Worm (Caenorhabditis elegans) whole organism, L4 larva: ENCODE results near the gene smvt-1.
A peak's percentile ranks its signal among the peaks of the same experiment; 100 is the strongest.

Source experiments
- F37D6.2 ChIP-seq: sonication (generic microtip); optimal IDR thresholded peaks from 2 replicates; lab custom pipeline; 2016; ENCODE audit warnings: mild to moderate bottlenecking, missing genetic modification characterization, missing compliant biosample characterization
- F44E2.7 ChIP-seq: fragments of 200-800 bp; sonication (Bioruptor generic); IDR thresholded peaks from 2 replicates; pipeline ENCODE4 v2.1.2; 2022; ENCODE audit warnings: missing genetic modification characterization, missing compliant biosample characterization
- F49E8.2 ChIP-seq: sonication (generic microtip); optimal IDR thresholded peaks from 2 replicates; lab custom pipeline; 2016; ENCODE audit warnings: missing compliant biosample characterization, mild to moderate bottlenecking, missing genetic modification characterization, borderline replicate concordance
- R02D3.7 ChIP-seq: fragments of 150-350 bp; sonication (generic microtip); optimal IDR thresholded peaks from 3 replicates; lab custom pipeline; 2014; ENCODE audit warnings: missing biosample characterization, missing genetic modification characterization
- T20F7.1 ChIP-seq: fragments of 200-800 bp; sonication (Bioruptor generic); optimal IDR thresholded peaks from 2 replicates; lab custom pipeline; 2018; ENCODE audit warnings: mild to moderate bottlenecking, missing genetic modification characterization, missing compliant biosample characterization
- Y5F2A.4 ChIP-seq: fragments of 200-800 bp; sonication (Bioruptor generic); optimal IDR thresholded peaks from 2 replicates; lab custom pipeline; 2018; ENCODE audit warnings: mild to moderate bottlenecking, missing genetic modification characterization, missing compliant biosample characterization
- Y75B8A.6 ChIP-seq: fragments of 200-800 bp; sonication (Bioruptor generic); IDR thresholded peaks from 2 replicates; pipeline ENCODE4 v1.3.6; 2022; ENCODE audit warnings: missing genetic modification reagents, missing genetic modification characterization, missing compliant biosample characterization
- ZK546.5 ChIP-seq, 2 experiments: sonication (generic microtip); optimal IDR thresholded peaks; 2 replicates each; lab custom pipeline; 2017; ENCODE audit warnings: missing biosample characterization in 2 of 2, missing genetic modification characterization in 2 of 2
- aha-1 ChIP-seq: fragments of 150-350 bp; peaks from one replicate; lab custom pipeline; 2014; ENCODE audit warnings: missing biosample characterization, missing genetic modification characterization
- aly-2 ChIP-seq: sonication (generic microtip); optimal IDR thresholded peaks from 2 replicates; lab custom pipeline; 2018; ENCODE audit warnings: missing biosample characterization, missing genetic modification characterization
- ama-1 ChIP-seq: fragments of 150-350 bp; optimal IDR thresholded peaks from 2 replicates; lab custom pipeline; 2014; ENCODE audit warnings: inconsistent platforms, mixed read lengths
- ceh-20 ChIP-seq: fragments of 200-800 bp; sonication (Bioruptor generic); IDR thresholded peaks from 2 replicates; pipeline ENCODE4 v1.3.6; 2022; ENCODE audit warnings: missing genetic modification reagents, missing genetic modification characterization, missing compliant biosample characterization
- ceh-62 ChIP-seq: sonication (generic microtip); optimal IDR thresholded peaks from 2 replicates; lab custom pipeline; 2017; ENCODE audit warnings: missing biosample characterization, missing genetic modification characterization
- cey-2 ChIP-seq: sonication (generic microtip); optimal IDR thresholded peaks from 3 replicates; lab custom pipeline; 2017; ENCODE audit warnings: missing genetic modification characterization, mild to moderate bottlenecking, missing compliant biosample characterization, antibody characterized with exemption, borderline replicate concordance; ENCODE audit not compliant: insufficient read depth
- dmd-6 ChIP-seq: fragments of 200-800 bp; sonication (Bioruptor generic); IDR thresholded peaks from 2 replicates; pipeline ENCODE4 v1.3.6; 2022; ENCODE audit warnings: missing genetic modification reagents, missing genetic modification characterization, missing compliant biosample characterization
- dmd-8 ChIP-seq: fragments of 200-800 bp; sonication (Bioruptor generic); IDR thresholded peaks from 2 replicates; pipeline ENCODE4 v1.3.6; 2022; ENCODE audit warnings: missing genetic modification characterization, missing compliant biosample characterization
- dmd-9 ChIP-seq: fragments of 200-800 bp; sonication (Bioruptor generic); IDR thresholded peaks from 2 replicates; pipeline ENCODE4 v1.3.6; 2022; ENCODE audit warnings: missing genetic modification reagents, missing genetic modification characterization, missing compliant biosample characterization
- dpl-1 ChIP-seq: fragments of 150-350 bp; optimal IDR thresholded peaks from 2 replicates; lab custom pipeline; 2014; ENCODE audit warnings: missing biosample characterization, missing genetic modification reagents, missing genetic modification characterization
- egl-27 ChIP-seq: sonication (generic microtip); optimal IDR thresholded peaks from 3 replicates; lab custom pipeline; 2017; ENCODE audit warnings: missing biosample characterization, missing genetic modification reagents, missing genetic modification characterization
- fkh-10 ChIP-seq: fragments of 150-350 bp; optimal IDR thresholded peaks from 2 replicates; lab custom pipeline; 2014; ENCODE audit warnings: missing biosample characterization, missing genetic modification reagents, missing genetic modification characterization
- hlh-11 ChIP-seq: fragments of 200-800 bp; sonication (Bioruptor generic); optimal IDR thresholded peaks from 2 replicates; lab custom pipeline; 2018; ENCODE audit warnings: mild to moderate bottlenecking, missing genetic modification characterization, missing compliant biosample characterization
- lin-15B ChIP-seq: fragments of 150-350 bp; sonication (generic microtip); optimal IDR thresholded peaks from 3 replicates; lab custom pipeline; 2014; ENCODE audit warnings: missing biosample characterization, missing genetic modification characterization
- lin-38 ChIP-seq: fragments of 200-800 bp; sonication (Bioruptor generic); IDR thresholded peaks from 2 replicates; pipeline ENCODE4 v1.3.6; 2022; ENCODE audit warnings: missing genetic modification reagents, missing genetic modification characterization, missing compliant biosample characterization
- lir-3 ChIP-seq: sonication (generic microtip); optimal IDR thresholded peaks from 2 replicates; lab custom pipeline; 2016; ENCODE audit warnings: mild to moderate bottlenecking, missing genetic modification characterization, missing compliant biosample characterization
- lsy-2 ChIP-seq, 2 experiments: fragments of 150-350 bp in 1 of 2; sonication (generic microtip) in 1 of 2; optimal IDR thresholded peaks; 2 replicates each; lab custom pipeline; 2014 to 2017; ENCODE audit warnings: missing biosample characterization in 2 of 2, missing genetic modification characterization in 2 of 2
- madf-5 ChIP-seq, 2 experiments: fragments of 200-800 bp; sonication (Bioruptor generic); IDR thresholded peaks; 2 replicates each; pipeline ENCODE4 v1.3.6; 2022; ENCODE audit warnings: missing compliant biosample characterization in 2 of 2, missing genetic modification characterization in 2 of 2
- madf-9 ChIP-seq: fragments of 200-800 bp; sonication (Bioruptor generic); conservative IDR thresholded peaks from 2 replicates; pipeline ENCODE4 v1.3.6; 2022; ENCODE audit warnings: missing genetic modification reagents, missing genetic modification characterization, missing compliant biosample characterization
- mdl-1 ChIP-seq, 2 experiments: fragments of 150-350 bp in 1 of 2; sonication (generic microtip) in 1 of 2; optimal IDR thresholded peaks; 2 replicates each; lab custom pipeline; 2014 to 2017; ENCODE audit warnings: missing biosample characterization in 2 of 2, missing genetic modification characterization in 2 of 2
- mdt-29 ChIP-seq: fragments of 200-800 bp; sonication (Bioruptor generic); IDR thresholded peaks from 2 replicates; pipeline ENCODE4 v1.3.6; 2022; ENCODE audit warnings: missing genetic modification reagents, missing genetic modification characterization, missing compliant biosample characterization
- mes-2 ChIP-seq: sonication (generic microtip); optimal IDR thresholded peaks from 2 replicates; lab custom pipeline; 2016; ENCODE audit warnings: missing genotype, mild to moderate bottlenecking, missing genetic modification characterization, missing compliant biosample characterization; ENCODE audit not compliant: poor library complexity, severe bottlenecking
- mxl-2 ChIP-seq: fragments of 200-800 bp; sonication (Bioruptor generic); conservative IDR thresholded peaks from 2 replicates; pipeline ENCODE4 v1.3.6; 2022; ENCODE audit warnings: missing genetic modification reagents, missing genetic modification characterization, missing compliant biosample characterization
- nhr-10 ChIP-seq: fragments of 150-350 bp; optimal IDR thresholded peaks from 2 replicates; lab custom pipeline; 2014; ENCODE audit warnings: missing biosample characterization, missing genetic modification characterization
- nhr-11 ChIP-seq: fragments of 150-350 bp; optimal IDR thresholded peaks from 2 replicates; lab custom pipeline; 2014; ENCODE audit warnings: missing biosample characterization, missing genetic modification characterization
- nhr-25 ChIP-seq: sonication (generic microtip); optimal IDR thresholded peaks from 2 replicates; lab custom pipeline; 2017; ENCODE audit warnings: missing genetic modification characterization, mild to moderate bottlenecking, missing compliant biosample characterization, antibody characterized with exemption, moderate library complexity, borderline replicate concordance; ENCODE audit not compliant: insufficient read depth
- nhr-42 ChIP-seq: fragments of 200-800 bp; sonication (Bioruptor generic); IDR thresholded peaks from 2 replicates; pipeline ENCODE4 v1.3.6; 2022; ENCODE audit warnings: missing genetic modification characterization, missing compliant biosample characterization
- nhr-48 ChIP-seq: sonication (generic microtip); optimal IDR thresholded peaks from 2 replicates; lab custom pipeline; 2016; ENCODE audit warnings: mild to moderate bottlenecking, missing genetic modification characterization, missing compliant biosample characterization
- pha-4 ChIP-seq, 2 experiments: fragments of 150-350 bp in 1 of 2; fragments of 200-800 bp in 1 of 2; sonication (Bioruptor generic) in 1 of 2; IDR thresholded peaks in 1 of 2; optimal IDR thresholded peaks in 1 of 2; 2 replicates each; pipeline versions ENCODE4 v1.3.6 to Lab custom; 2014 to 2022; ENCODE audit warnings: missing genetic modification characterization in 2 of 2, missing genetic modification reagents in 2 of 2, missing biosample characterization in 1 of 2, missing compliant biosample characterization in 1 of 2
- php-3 ChIP-seq: fragments of 200-800 bp; sonication (Bioruptor generic); IDR thresholded peaks from 2 replicates; pipeline ENCODE4 v1.3.6; 2022; ENCODE audit warnings: missing genetic modification reagents, missing genetic modification characterization, missing compliant biosample characterization
- pqm-1 ChIP-seq: sonication (generic microtip); optimal IDR thresholded peaks from 2 replicates; lab custom pipeline; 2017; ENCODE audit warnings: missing biosample characterization, missing genetic modification characterization
- saeg-2 ChIP-seq: fragments of 200-800 bp; sonication (Bioruptor generic); IDR thresholded peaks from 2 replicates; pipeline ENCODE4 v1.3.6; 2022; ENCODE audit warnings: missing genetic modification reagents, missing genetic modification characterization, missing compliant biosample characterization
- spr-1 ChIP-seq: sonication (generic microtip); optimal IDR thresholded peaks from 2 replicates; lab custom pipeline; 2016; ENCODE audit warnings: mild to moderate bottlenecking, missing genetic modification characterization, missing compliant biosample characterization
- unc-130 ChIP-seq: sonication (generic microtip); optimal IDR thresholded peaks from 2 replicates; lab custom pipeline; 2016; ENCODE audit warnings: missing genetic modification reagents, missing genetic modification characterization, missing compliant biosample characterization
- unc-62 ChIP-seq, 3 experiments: fragments of 150-350 bp in 1 of 3; sonication (generic microtip); optimal IDR thresholded peaks in 2 of 3; peaks in 1 of 3; 1 replicate in 1 of 3; 2 replicates in 2 of 3; lab custom pipeline; 2014 to 2017; ENCODE audit warnings: missing biosample characterization in 3 of 3, missing genetic modification characterization in 3 of 3, missing genetic modification reagents in 3 of 3, missing genotype in 1 of 3
- zip-2 ChIP-seq: fragments of 150-350 bp; optimal IDR thresholded peaks from 2 replicates; lab custom pipeline; 2014; ENCODE audit warnings: missing biosample characterization, missing genetic modification characterization
- ztf-11 ChIP-seq: fragments of 150-350 bp; optimal IDR thresholded peaks from 2 replicates; lab custom pipeline; 2014; ENCODE audit warnings: missing biosample characterization, missing genetic modification characterization

The smvt-1 gene

DNA sequence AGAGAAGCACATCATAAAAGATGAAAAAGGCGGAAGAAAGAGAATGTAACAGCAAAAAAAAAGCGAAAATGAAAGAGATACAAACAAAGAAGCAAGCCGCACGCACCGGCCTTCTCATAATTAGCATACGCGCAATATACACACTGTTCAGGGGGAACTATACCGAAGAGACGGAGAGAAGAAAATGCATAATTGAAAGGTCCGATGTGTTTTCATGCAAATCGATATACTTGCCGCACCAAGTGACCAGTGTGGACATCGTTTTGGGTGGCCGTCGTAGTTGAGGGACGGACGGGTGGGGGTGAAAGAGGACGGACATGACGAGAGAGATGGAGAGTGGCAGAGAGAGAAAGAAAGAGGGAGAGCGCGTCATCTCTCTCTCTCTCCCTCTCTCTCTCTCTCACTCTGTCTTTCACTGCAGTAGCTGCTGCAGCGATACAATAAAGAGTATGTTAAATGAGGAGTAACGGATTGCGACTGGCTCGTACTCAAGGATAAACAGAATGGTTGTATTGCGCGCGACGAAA is 12.5 kb downstream of the smvt-1 start (continued):
- TF ChIP-seq mdt-29 (GFP tag; lab: Robert Waterston, UW) (no peak), unc-62 (GFP tag; optimal IDR thresholded peaks at IDR 0.05 in 1 of 2; lab: Kevin White, UChicago) (peak in 1 of 2 experiments; percentile 99), unc-62 (tag; optimal IDR thresholded peaks at IDR 0.05; lab: Kevin White, UChicago) (no peak), mes-2 (tag; lab: Kevin White, UChicago) (peak; percentile 64), nhr-10 (tag; lab: Kevin White, UChicago) (no peak), lin-38 (GFP tag; lab: Robert Waterston, UW) (no peak), madf-9 (GFP tag; lab: Robert Waterston, UW) (0 out of 2 replicates have a peak, but pooled peaks have one; percentile 36), ama-1 (lab: Kevin White, UChicago) (no peak), ZK546.5 (tag; optimal IDR thresholded peaks at IDR 0.05; lab: Kevin White, UChicago) (no peak), saeg-2 (no peak), Y75B8A.6 (GFP tag; lab: Robert Waterston, UW) (no peak), nhr-25 (tag; lab: Kevin White, UChicago) (peak; percentile 79), mxl-2 (no peak), dmd-9 (GFP tag; lab: Robert Waterston, UW) (no peak), cey-2 (tag; lab: Kevin White, UChicago) (no peak), ztf-11 (tag; lab: Kevin White, UChicago) (no peak), lsy-2 (tag; optimal IDR thresholded peaks at IDR 0.05; lab: Kevin White, UChicago) (peak; percentile 72 to 78), unc-130 (GFP tag; lab: Kevin White, UChicago) (no peak), lin-15B (tag; lab: Kevin White, UChicago) (no peak), F49E8.2 (tag; lab: Kevin White, UChicago) (no peak), ceh-20 (peak; percentile 62; the same call in 1 of the 2 replicates)

DNA sequence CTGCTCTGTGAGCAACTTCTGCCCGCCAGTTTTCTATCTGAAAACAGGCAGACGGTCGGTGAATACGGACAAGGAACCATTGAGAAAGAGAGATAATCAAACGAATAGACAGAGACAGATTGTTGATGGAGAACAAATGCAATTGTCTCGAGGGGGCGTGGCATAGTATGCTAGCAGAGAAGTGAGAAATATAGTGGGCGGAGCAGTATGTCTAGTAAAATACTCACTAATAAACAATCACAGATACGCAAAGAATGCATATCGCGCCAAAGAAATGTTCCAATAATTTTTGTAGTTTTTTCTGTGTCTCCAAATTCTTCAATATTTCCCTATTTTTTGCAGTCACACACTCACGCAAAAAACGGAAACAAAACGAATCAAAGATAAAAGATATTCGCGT is 16.4 kb downstream of the smvt-1 start, which contains the start of gene tbc-12:
Gene tbc-12, minus strand, starts transcription at position 101 of the 400 bp plus-strand sequence.
- TF ChIP-seq egl-27 (tag; lab: Kevin White, UChicago) (no peak), unc-62 (GFP tag; optimal IDR thresholded peaks at IDR 0.05 in 1 of 2; lab: Kevin White, UChicago) (peak in 1 of 2 experiments; percentile 67), unc-62 (tag; optimal IDR thresholded peaks at IDR 0.05; lab: Kevin White, UChicago) (no peak)

DNA sequence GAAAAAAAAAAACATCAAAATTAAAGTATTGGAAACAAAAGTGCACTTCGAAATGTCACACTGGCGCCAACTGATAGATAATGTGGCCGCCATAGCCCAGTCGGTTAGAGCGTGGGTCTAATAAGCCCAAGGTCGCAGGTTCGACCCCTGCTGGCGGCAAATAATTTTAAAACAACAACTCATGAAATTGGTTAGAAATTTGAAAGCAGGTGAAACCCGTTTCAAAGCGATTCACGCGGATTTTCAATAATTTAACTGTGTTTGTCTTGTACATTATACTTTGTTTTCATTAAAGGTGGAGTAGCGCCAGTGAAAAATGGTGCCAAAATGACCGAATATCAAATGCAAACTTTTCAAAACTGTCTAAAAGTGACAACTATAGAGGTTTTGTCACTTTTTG is 17.5 kb downstream of the smvt-1 start:
- TF ChIP-seq unc-130 (GFP tag; lab: Kevin White, UChicago), result no peak
- TF ChIP-seq mxl-2, result no peak
- TF ChIP-seq php-3 (GFP tag; lab: Robert Waterston, UW), result 0 out of 2 replicates have a peak, but pooled peaks have one; percentile 40
- TF ChIP-seq aly-2 (tag; lab: Kevin White, UChicago), result no peak
- TF ChIP-seq pqm-1 (tag; lab: Kevin White, UChicago), result no peak
- TF ChIP-seq dmd-8 (GFP tag; lab: Robert Waterston, UW), result peak; percentile 73
- no peak for TF ChIP-seq nhr-42 (GFP tag; lab: Robert Waterston, UW)
- TF ChIP-seq F44E2.7 (GFP tag; lab: Robert Waterston, UW), result 0 out of 2 replicates have a peak, but pooled peaks have one; percentile 55
- no peak for TF ChIP-seq ceh-62 (tag; lab: Kevin White, UChicago)
- TF ChIP-seq mdl-1 (tag; optimal IDR thresholded peaks at IDR 0.05; lab: Kevin White, UChicago), result no peak
- peak; percentile 55 for TF ChIP-seq zip-2 (tag; lab: Kevin White, UChicago)
- peak; percentile 39 for TF ChIP-seq T20F7.1 (GFP tag; lab: Kevin White, UChicago)
- no peak for TF ChIP-seq R02D3.7 (tag; lab: Kevin White, UChicago)
- peak; percentile 53 for TF ChIP-seq madf-9 (GFP tag; lab: Robert Waterston, UW)
- no peak for TF ChIP-seq Y5F2A.4 (GFP tag; lab: Kevin White, UChicago)
- TF ChIP-seq fkh-10 (GFP tag; lab: Kevin White, UChicago), result no peak
- TF ChIP-seq nhr-11 (tag; lab: Kevin White, UChicago), result no peak
- TF ChIP-seq F37D6.2 (tag; lab: Kevin White, UChicago), result no peak
- peak; percentile 27 for TF ChIP-seq lir-3
- peak; percentile 12 for TF ChIP-seq spr-1 (tag; lab: Kevin White, UChicago)
- TF ChIP-seq aha-1 (tag; lab: Kevin White, UChicago), result peak; percentile 98
- peak; percentile 35 for TF ChIP-seq dmd-6 (GFP tag; lab: Robert Waterston, UW)
- peak; percentile 39 for TF ChIP-seq hlh-11 (tag; lab: Kevin White, UChicago)
- TF ChIP-seq madf-5 (GFP tag; IDR thresholded peaks at IDR 0.05; lab: Robert Waterston, UW), result no peak
- TF ChIP-seq dpl-1 (GFP tag; lab: Kevin White, UChicago), result no peak
- TF ChIP-seq nhr-48 (tag; lab: Kevin White, UChicago), result peak; percentile 46
- 0 out of 2 replicates have a peak, but pooled peaks have one; percentile 45 for TF ChIP-seq dmd-9 (GFP tag; lab: Robert Waterston, UW)
- peak; percentile 70; the same call in 1 of the 2 replicates for TF ChIP-seq pha-4 (GFP tag; IDR thresholded peaks at IDR 0.05; lab: Robert Waterston, UW)
- no peak for TF ChIP-seq pha-4 (tag; optimal IDR thresholded peaks at IDR 0.05; lab: Kevin White, UChicago)
